Worm (Caenorhabditis elegans) whole organism, young adult: ENCODE data around the gene clec-229.

Experiments used
- B0035.1 ChIP-seq: sonication (generic microtip); optimal IDR thresholded peaks from 2 replicates; lab custom pipeline; 2016; ENCODE audit warnings: missing genetic modification characterization, mild to moderate bottlenecking, missing compliant biosample characterization, missing genotype, missing genetic modification reagents
- B0261.1 ChIP-seq: sonication (generic microtip); optimal IDR thresholded peaks from 2 replicates; lab custom pipeline; 2016; ENCODE audit warnings: mild to moderate bottlenecking, missing genetic modification characterization, moderate library complexity, missing compliant biosample characterization
- F52B5.7 ChIP-seq: sonication (generic microtip); optimal IDR thresholded peaks from 2 replicates; lab custom pipeline; 2016; ENCODE audit warnings: mild to moderate bottlenecking, missing genetic modification characterization, missing compliant biosample characterization
- F57A8.1 ChIP-seq: fragments of 200-800 bp; sonication (Bioruptor generic); optimal IDR thresholded peaks from 2 replicates; lab custom pipeline; 2018; ENCODE audit warnings: mild to moderate bottlenecking, missing genetic modification characterization, moderate library complexity, missing compliant biosample characterization
- F57C9.4 ChIP-seq: sonication (generic microtip); optimal IDR thresholded peaks from 2 replicates; lab custom pipeline; 2017; ENCODE audit warnings: mild to moderate bottlenecking, missing genetic modification characterization, missing compliant biosample characterization
- Y56A3A.18 ChIP-seq: fragments of 200-800 bp; sonication (Bioruptor generic); IDR thresholded peaks from 2 replicates; pipeline ENCODE4 v1.3.6; 2022; ENCODE audit warnings: missing genetic modification reagents, missing genetic modification characterization, missing compliant biosample characterization
- Y79H2A.3 ChIP-seq: fragments of 200-800 bp; sonication (Bioruptor generic); conservative IDR thresholded peaks from 2 replicates; pipeline ENCODE4 v1.3.6; 2022; ENCODE audit warnings: missing genetic modification reagents, missing genetic modification characterization, missing compliant biosample characterization
- ama-1 ChIP-seq, 3 experiments: fragments of 150-350 bp in 1 of 3; sonication (generic microtip) in 2 of 3; optimal IDR thresholded peaks; 2 replicates each; lab custom pipeline; 2014 to 2018; ENCODE audit warnings: missing biosample characterization in 2 of 3, missing genetic modification characterization in 2 of 3, missing genetic modification reagents in 2 of 3
- ccch-3 ChIP-seq: fragments of 200-800 bp; sonication (Bioruptor generic); optimal IDR thresholded peaks from 2 replicates; lab custom pipeline; 2018; ENCODE audit warnings: mild to moderate bottlenecking, missing genetic modification characterization, missing compliant biosample characterization
- cebp-1 ChIP-seq, 2 experiments: fragments of 200-800 bp in 1 of 2; sonication (Bioruptor generic) in 1 of 2; sonication (generic microtip) in 1 of 2; IDR thresholded peaks in 1 of 2; optimal IDR thresholded peaks in 1 of 2; 2 replicates each; pipeline versions ENCODE4 v1.3.6 to Lab custom; 2017 to 2022; ENCODE audit warnings: missing compliant biosample characterization in 2 of 2, missing genetic modification characterization in 2 of 2, mild to moderate bottlenecking in 1 of 2, missing genetic modification reagents in 1 of 2, moderate library complexity in 1 of 2
- ceh-40 ChIP-seq: fragments of 200-800 bp; sonication (Bioruptor generic); IDR thresholded peaks from 2 replicates; pipeline ENCODE4 v1.3.6; 2022; ENCODE audit warnings: missing genetic modification characterization, missing compliant biosample characterization
- ceh-58 ChIP-seq: fragments of 200-800 bp; sonication (Bioruptor generic); IDR thresholded peaks from 2 replicates; pipeline ENCODE4 v1.3.6; 2022; ENCODE audit warnings: missing genetic modification characterization, missing compliant biosample characterization
- ceh-91 ChIP-seq: fragments of 200-800 bp; sonication (Bioruptor generic); IDR thresholded peaks from 2 replicates; pipeline ENCODE4 v1.3.6; 2022; ENCODE audit warnings: missing genetic modification reagents, missing genetic modification characterization, missing compliant biosample characterization
- dpff-1 ChIP-seq: sonication (generic microtip); optimal IDR thresholded peaks from 2 replicates; lab custom pipeline; 2017; ENCODE audit warnings: mild to moderate bottlenecking, missing genetic modification characterization, missing compliant biosample characterization
- efl-1 ChIP-seq: fragments of 150-350 bp; optimal IDR thresholded peaks from 2 replicates; lab custom pipeline; 2014; ENCODE audit warnings: missing biosample characterization, missing genetic modification reagents, missing genetic modification characterization
- egl-44 ChIP-seq: fragments of 200-800 bp; sonication (Bioruptor generic); IDR thresholded peaks from 2 replicates; pipeline ENCODE4 v1.3.6; 2022; ENCODE audit warnings: missing genetic modification reagents, missing genetic modification characterization, missing compliant biosample characterization
- ets-4 ChIP-seq: fragments of 200-800 bp; sonication (Bioruptor generic); optimal IDR thresholded peaks from 2 replicates; lab custom pipeline; 2018; ENCODE audit warnings: mild to moderate bottlenecking, missing genetic modification characterization, missing compliant biosample characterization
- fkh-3 ChIP-seq: sonication (generic microtip); optimal IDR thresholded peaks from 2 replicates; lab custom pipeline; 2016; ENCODE audit warnings: mild to moderate bottlenecking, missing genetic modification characterization, missing compliant biosample characterization
- let-526 ChIP-seq: fragments of 200-800 bp; sonication (Bioruptor generic); IDR thresholded peaks from 2 replicates; pipeline ENCODE4 v1.3.6; 2022; ENCODE audit warnings: missing genetic modification reagents, missing genetic modification characterization, missing compliant biosample characterization
- lin-26 ChIP-seq: fragments of 200-800 bp; sonication (Bioruptor generic); IDR thresholded peaks from 2 replicates; pipeline ENCODE4 v1.3.6; 2022; ENCODE audit warnings: missing genetic modification reagents, missing genetic modification characterization, missing compliant biosample characterization
- lin-35 ChIP-seq, 3 experiments: fragments of 150-350 bp in 2 of 3; sonication (generic microtip) in 1 of 3; optimal IDR thresholded peaks; 2 replicates each; lab custom pipeline; 2014 to 2018; ENCODE audit warnings: missing biosample characterization in 3 of 3, missing genetic modification characterization in 3 of 3, missing genetic modification reagents in 3 of 3
- lin-54 ChIP-seq: fragments of 200-800 bp; sonication (Bioruptor generic); optimal IDR thresholded peaks from 2 replicates; lab custom pipeline; 2018; ENCODE audit warnings: mild to moderate bottlenecking, missing genetic modification characterization, missing compliant biosample characterization
- lsl-1 ChIP-seq: fragments of 200-800 bp; sonication (Bioruptor generic); optimal IDR thresholded peaks from 2 replicates; lab custom pipeline; 2018; ENCODE audit warnings: mild to moderate bottlenecking, missing genetic modification characterization, moderate library complexity, missing compliant biosample characterization
- madf-8 ChIP-seq: fragments of 200-800 bp; sonication (Bioruptor generic); conservative IDR thresholded peaks from 2 replicates; pipeline ENCODE4 v1.3.6; 2022; ENCODE audit warnings: missing genetic modification reagents, missing genetic modification characterization, missing compliant biosample characterization
- mcd-1 ChIP-seq: fragments of 200-800 bp; sonication (Bioruptor generic); IDR thresholded peaks from 2 replicates; pipeline ENCODE4 v1.3.6; 2022; ENCODE audit warnings: missing genetic modification reagents, missing genetic modification characterization, missing compliant biosample characterization
- mel-28 ChIP-seq: sonication (generic microtip); optimal IDR thresholded peaks from 2 replicates; lab custom pipeline; 2016; ENCODE audit warnings: borderline replicate concordance, mild to moderate bottlenecking, missing genetic modification characterization, missing compliant biosample characterization
- mes-4 ChIP-seq: sonication (generic microtip); optimal IDR thresholded peaks from 2 replicates; lab custom pipeline; 2016; ENCODE audit warnings: missing genotype, missing genetic modification characterization, missing compliant biosample characterization
- nfya-2 ChIP-seq: fragments of 200-800 bp; sonication (Bioruptor generic); IDR thresholded peaks from 2 replicates; pipeline ENCODE4 v1.3.6; 2022; ENCODE audit warnings: missing genetic modification reagents, missing genetic modification characterization, missing compliant biosample characterization
- nfyb-1 ChIP-seq: fragments of 200-800 bp; sonication (Bioruptor generic); IDR thresholded peaks from 2 replicates; pipeline ENCODE4 v1.3.6; 2022; ENCODE audit warnings: missing genetic modification reagents, missing genetic modification characterization, missing compliant biosample characterization
- nhr-120 ChIP-seq: fragments of 200-800 bp; sonication (Bioruptor generic); IDR thresholded peaks from 2 replicates; pipeline ENCODE4 v1.3.6; 2022; ENCODE audit warnings: missing genetic modification characterization, missing compliant biosample characterization
- nhr-179 ChIP-seq: sonication (generic microtip); optimal IDR thresholded peaks from 2 replicates; lab custom pipeline; 2016; ENCODE audit warnings: mild to moderate bottlenecking, missing genetic modification characterization, missing compliant biosample characterization
- nhr-27 ChIP-seq: fragments of 200-800 bp; sonication (Bioruptor generic); optimal IDR thresholded peaks from 2 replicates; lab custom pipeline; 2018; ENCODE audit warnings: mild to moderate bottlenecking, missing genetic modification characterization, moderate library complexity, missing compliant biosample characterization
- nhr-80 ChIP-seq: sonication (generic microtip); optimal IDR thresholded peaks from 2 replicates; lab custom pipeline; 2016; ENCODE audit warnings: missing genetic modification characterization, missing compliant biosample characterization
- nhr-90 ChIP-seq: sonication (generic microtip); optimal IDR thresholded peaks from 2 replicates; lab custom pipeline; 2016; ENCODE audit warnings: missing genotype, mild to moderate bottlenecking, missing genetic modification characterization, missing compliant biosample characterization
- rec-8 ChIP-seq, 2 experiments: sonication (generic microtip); optimal IDR thresholded peaks; 2 replicates each; lab custom pipeline; 2016; ENCODE audit warnings: mild to moderate bottlenecking in 2 of 2, missing genetic modification characterization in 2 of 2, missing genetic modification reagents in 2 of 2, missing genotype in 2 of 2, missing biosample characterization in 1 of 2, missing compliant biosample characterization in 1 of 2, moderate library complexity in 1 of 2
- rpc-1 ChIP-seq, 2 experiments: fragments of 150-350 bp in 1 of 2; sonication (generic microtip) in 1 of 2; optimal IDR thresholded peaks; 2 replicates each; lab custom pipeline; 2014 to 2018; ENCODE audit warnings: missing biosample characterization in 1 of 2, missing genetic modification characterization in 1 of 2, missing genetic modification reagents in 1 of 2, missing genotype in 1 of 2
- snpc-3.4 ChIP-seq: sonication (generic microtip); optimal IDR thresholded peaks from 2 replicates; lab custom pipeline; 2017; ENCODE audit warnings: missing genetic modification characterization, mild to moderate bottlenecking, missing compliant biosample characterization, antibody characterized with exemption, moderate library complexity, missing genotype, missing genetic modification reagents
- somi-1 ChIP-seq: fragments of 200-800 bp; sonication (Bioruptor generic); optimal IDR thresholded peaks from 2 replicates; lab custom pipeline; 2018; ENCODE audit warnings: mild to moderate bottlenecking, missing genetic modification characterization, missing compliant biosample characterization
- ztf-22 ChIP-seq: fragments of 200-800 bp; sonication (Bioruptor generic); optimal IDR thresholded peaks from 2 replicates; lab custom pipeline; 2018; ENCODE audit warnings: mild to moderate bottlenecking, missing genetic modification characterization, moderate library complexity, missing compliant biosample characterization
- ztf-3 ChIP-seq: fragments of 200-800 bp; sonication (Bioruptor generic); optimal IDR thresholded peaks from 2 replicates; lab custom pipeline; 2018; ENCODE audit warnings: mild to moderate bottlenecking, missing genetic modification characterization, missing compliant biosample characterization

clec-229 gene

ce11 chrV:15344481-15344880, 3.2 kb upstream of the clec-229 start, which contains the start of gene wrt-8:
Gene wrt-8 (minus strand): TSS chrV:15344581.
- TF ChIP-seq snpc-3.4 (tag; lab: Kevin White, UChicago) = no peak
- TF ChIP-seq ceh-40 (GFP tag; lab: Robert Waterston, UW) = no peak
- no peak for TF ChIP-seq ets-4
- no peak for TF ChIP-seq F57A8.1 (GFP tag; lab: Kevin White, UChicago)
- no peak for TF ChIP-seq nhr-80
- 0 out of 2 replicates have a peak, but pooled peaks have one; percentile 11 for TF ChIP-seq nhr-120

- TF ChIP-seq Y79H2A.3 (GFP tag; lab: Robert Waterston, UW) (no peak), ceh-58 (GFP tag; lab: Robert Waterston, UW) (no peak), mel-28 (no peak), ztf-3 (GFP tag; lab: Kevin White, UChicago) (no peak), somi-1 (no peak), lsl-1 (GFP tag; lab: Kevin White, UChicago) (no peak), egl-44 (GFP tag; lab: Robert Waterston, UW) (no peak), mcd-1 (no peak), nfya-2 (GFP tag; lab: Robert Waterston, UW) (no peak), dpff-1 (no peak)
Observed at ce11 chrV:15339363-15339762, 1.9 kb downstream of the clec-229 start, which contains the start of gene clec-228. Gene clec-228 (minus strand): TSS chrV:15339463.

ce11 chrV:15337405-15337804, 3.9 kb downstream of the clec-229 start, which contains the start of gene wrt-7:
Gene wrt-7 (minus strand): TSS chrV:15337505.
- TF ChIP-seq nhr-27 (tag; lab: Kevin White, UChicago) (no peak), efl-1 (GFP tag; lab: Kevin White, UChicago) (no peak), lin-35 (GFP tag; optimal IDR thresholded peaks at IDR 0.05; lab: Kevin White, UChicago) (no peak), lin-54 (no peak), ztf-22 (GFP tag; lab: Kevin White, UChicago) (no peak), B0035.1 (tag; lab: Kevin White, UChicago) (no peak), ccch-3 (GFP tag; lab: Kevin White, UChicago) (no peak), B0261.1 (no peak), ceh-91 (GFP tag; lab: Robert Waterston, UW) (no peak), ama-1 (optimal IDR thresholded peaks at IDR 0.05; lab: Kevin White, UChicago) (no peak), ama-1 (GFP tag; optimal IDR thresholded peaks at IDR 0.05; lab: Kevin White, UChicago) (no peak), mes-4 (tag; lab: Kevin White, UChicago) (no peak), lin-26 (GFP tag; lab: Robert Waterston, UW) (no peak), nfyb-1 (GFP tag; lab: Robert Waterston, UW) (no peak), snpc-3.4 (tag; lab: Kevin White, UChicago) (no peak), let-526 (GFP tag; lab: Robert Waterston, UW) (no peak), nfya-2 (GFP tag; lab: Robert Waterston, UW) (no peak), cebp-1 (GFP tag; IDR thresholded peaks at IDR 0.05; lab: Robert Waterston, UW) (no peak), cebp-1 (tag; optimal IDR thresholded peaks at IDR 0.05; lab: Kevin White, UChicago) (no peak)

- TF ChIP-seq Y56A3A.18 (GFP tag; lab: Robert Waterston, UW) (no peak), fkh-3 (tag; lab: Kevin White, UChicago) (no peak), nfyb-1 (GFP tag; lab: Robert Waterston, UW) (no peak), nhr-179 (tag; lab: Kevin White, UChicago) (no peak), madf-8 (no peak), ama-1 (optimal IDR thresholded peaks at IDR 0.05; lab: Kevin White, UChicago) (no peak), ama-1 (GFP tag; optimal IDR thresholded peaks at IDR 0.05; lab: Kevin White, UChicago) (no peak), nhr-27 (tag; lab: Kevin White, UChicago) (no peak), F57C9.4 (tag; lab: Kevin White, UChicago) (no peak), ets-4 (no peak), F52B5.7 (tag; lab: Kevin White, UChicago) (no peak), dpff-1 (no peak), rpc-1 (optimal IDR thresholded peaks at IDR 0.05; lab: Kevin White, UChicago) (no peak), rpc-1 (tag; optimal IDR thresholded peaks at IDR 0.05; lab: Kevin White, UChicago) (no peak), cebp-1 (GFP tag; IDR thresholded peaks at IDR 0.05; lab: Robert Waterston, UW) (no peak), cebp-1 (tag; optimal IDR thresholded peaks at IDR 0.05; lab: Kevin White, UChicago) (no peak), rec-8 (tag; optimal IDR thresholded peaks at IDR 0.05; lab: Kevin White, UChicago) (no peak), nhr-90 (no peak)
Observed at ce11 chrV:15332851-15333250, 8.5 kb downstream of the clec-229 start, which contains the start of gene srw-113. Gene srw-113 (plus strand): TSS chrV:15333151.
